Worm (Caenorhabditis elegans) whole organism, early embryonic: Measurements from ENCODE around the gene str-221.

Experiments used
- B0310.2 ChIP-seq: sonication (generic microtip); optimal IDR thresholded peaks from 2 replicates; lab custom pipeline; 2016; ENCODE audit warnings: mild to moderate bottlenecking, missing genetic modification characterization, missing compliant biosample characterization
- F13C5.2 ChIP-seq: sonication (generic microtip); optimal IDR thresholded peaks from 2 replicates; lab custom pipeline; 2017; ENCODE audit warnings: mild to moderate bottlenecking, missing genetic modification characterization, inconsistent platforms, missing compliant biosample characterization
- aly-1 ChIP-seq: sonication (generic microtip); optimal IDR thresholded peaks from 2 replicates; lab custom pipeline; 2016; ENCODE audit warnings: missing genetic modification characterization, missing compliant biosample characterization
- ama-1 ChIP-seq: fragments of 150-350 bp; optimal IDR thresholded peaks from 2 replicates; lab custom pipeline; 2014
- ceh-13 ChIP-seq: fragments of 200-800 bp; sonication (Bioruptor generic); optimal IDR thresholded peaks from 2 replicates; lab custom pipeline; 2018; ENCODE audit warnings: mild to moderate bottlenecking, missing genetic modification characterization, missing compliant biosample characterization
- ceh-36 ChIP-seq: sonication (generic microtip); optimal IDR thresholded peaks from 2 replicates; lab custom pipeline; 2016; ENCODE audit warnings: missing genetic modification characterization, inconsistent platforms, missing compliant biosample characterization
- ets-7 ChIP-seq: sonication (generic microtip); optimal IDR thresholded peaks from 2 replicates; lab custom pipeline; 2016; ENCODE audit warnings: missing genotype, missing genetic modification characterization, missing compliant biosample characterization
- flt-1 ChIP-seq: fragments of 200-800 bp; sonication (Bioruptor generic); IDR thresholded peaks from 2 replicates; pipeline ENCODE4 v1.3.6; 2022; ENCODE audit warnings: missing genetic modification characterization, missing compliant biosample characterization
- hmbx-1 ChIP-seq: sonication (generic microtip); optimal IDR thresholded peaks from 2 replicates; lab custom pipeline; 2016; ENCODE audit warnings: mild to moderate bottlenecking, missing genetic modification characterization, missing compliant biosample characterization
- hmg-4 ChIP-seq: fragments of 200-800 bp; sonication (Bioruptor generic); optimal IDR thresholded peaks from 2 replicates; lab custom pipeline; 2018; ENCODE audit warnings: mild to moderate bottlenecking, missing genetic modification characterization, missing compliant biosample characterization
- hnd-1 ChIP-seq: sonication (generic microtip); optimal IDR thresholded peaks from 2 replicates; lab custom pipeline; 2016; ENCODE audit warnings: missing genetic modification characterization, missing compliant biosample characterization
- pes-1 ChIP-seq: fragments of 200-800 bp; sonication (Bioruptor generic); IDR thresholded peaks from 2 replicates; pipeline ENCODE4 v1.3.6; 2022; ENCODE audit warnings: missing genetic modification reagents, missing genetic modification characterization, missing compliant biosample characterization
- scrt-1 ChIP-seq: fragments of 200-800 bp; sonication (Bioruptor generic); IDR thresholded peaks from 2 replicates; pipeline ENCODE4 v1.3.6; 2022; ENCODE audit warnings: missing genetic modification characterization, missing compliant biosample characterization
- sea-1 ChIP-seq: fragments of 200-800 bp; sonication (Bioruptor generic); conservative IDR thresholded peaks from 2 replicates; pipeline ENCODE4 v1.3.6; 2022; ENCODE audit warnings: missing genetic modification characterization, missing compliant biosample characterization
- tbx-11 ChIP-seq: fragments of 200-800 bp; sonication (Bioruptor generic); IDR thresholded peaks from 2 replicates; pipeline ENCODE4 v1.3.6; 2022; ENCODE audit warnings: missing genetic modification characterization, missing compliant biosample characterization
- tbx-37 ChIP-seq: fragments of 200-800 bp; sonication (Bioruptor generic); conservative IDR thresholded peaks from 2 replicates; pipeline ENCODE4 v1.3.6; 2022; ENCODE audit warnings: missing genetic modification reagents, missing genetic modification characterization, missing compliant biosample characterization
- tra-4 ChIP-seq: sonication (generic microtip); optimal IDR thresholded peaks from 2 replicates; lab custom pipeline; 2017; ENCODE audit warnings: missing genetic modification characterization, missing compliant biosample characterization

Gene str-221

DNA sequence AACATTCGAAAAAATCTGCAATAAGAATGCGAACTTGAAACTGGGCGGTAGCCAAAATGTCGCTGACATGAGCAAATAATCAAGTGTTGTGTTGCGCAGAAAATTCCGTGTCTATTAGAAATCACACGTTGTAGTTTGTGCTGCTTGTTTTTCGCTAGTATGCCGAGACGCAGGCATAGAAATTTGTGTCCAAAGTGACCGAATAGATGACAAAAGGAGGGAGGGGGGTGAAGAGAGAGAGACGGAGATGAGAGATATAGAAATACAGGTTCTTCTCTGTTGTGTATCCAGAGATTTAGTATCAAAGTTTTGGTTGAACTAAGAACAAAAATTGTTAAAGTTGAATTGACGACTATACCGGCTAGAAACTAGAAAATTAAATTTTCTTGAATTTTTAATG, 12.8 kb upstream of the str-221 start:
- TF ChIP-seq hmg-4 (GFP tag; lab: Kevin White, UChicago) = no peak
- TF ChIP-seq scrt-1 (GFP tag; lab: Robert Waterston, UW) = no peak
- no peak for TF ChIP-seq ets-7 (tag; lab: Kevin White, UChicago)
- no peak for TF ChIP-seq ceh-36
- no peak for TF ChIP-seq hnd-1 (tag; lab: Kevin White, UChicago)
- TF ChIP-seq tra-4 (tag; lab: Kevin White, UChicago) = no peak
- TF ChIP-seq tbx-11 (GFP tag; lab: Robert Waterston, UW) = no peak
- TF ChIP-seq hmbx-1 (tag; lab: Kevin White, UChicago) = no peak
- TF ChIP-seq aly-1 = no peak
- no peak for TF ChIP-seq sea-1
- no peak for TF ChIP-seq B0310.2 (tag; lab: Kevin White, UChicago)

DNA sequence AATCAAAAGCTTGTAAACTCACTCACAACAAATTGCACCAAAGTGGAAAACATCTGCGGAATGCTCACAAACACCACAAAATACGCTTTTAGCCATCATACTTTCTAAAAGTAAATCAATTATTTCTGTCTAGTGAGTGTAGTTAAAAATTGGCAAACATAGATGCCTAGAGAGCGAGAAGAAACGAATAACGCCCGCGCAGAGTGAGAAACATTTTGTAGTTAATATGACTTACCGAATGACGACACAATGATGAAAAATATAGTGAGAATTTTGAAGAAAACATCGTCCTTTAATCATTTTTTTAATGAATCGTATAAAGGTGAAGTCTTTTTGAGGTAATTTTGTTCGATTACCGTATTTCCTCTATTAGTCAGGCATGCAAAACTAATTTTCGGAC, 10.8 kb upstream of the str-221 start, which contains the start of gene nhr-238:
Gene nhr-238, minus strand, starts transcription at position 104 of the 400 bp plus-strand sequence.
- no peak for TF ChIP-seq pes-1 (GFP tag; lab: Robert Waterston, UW)

DNA sequence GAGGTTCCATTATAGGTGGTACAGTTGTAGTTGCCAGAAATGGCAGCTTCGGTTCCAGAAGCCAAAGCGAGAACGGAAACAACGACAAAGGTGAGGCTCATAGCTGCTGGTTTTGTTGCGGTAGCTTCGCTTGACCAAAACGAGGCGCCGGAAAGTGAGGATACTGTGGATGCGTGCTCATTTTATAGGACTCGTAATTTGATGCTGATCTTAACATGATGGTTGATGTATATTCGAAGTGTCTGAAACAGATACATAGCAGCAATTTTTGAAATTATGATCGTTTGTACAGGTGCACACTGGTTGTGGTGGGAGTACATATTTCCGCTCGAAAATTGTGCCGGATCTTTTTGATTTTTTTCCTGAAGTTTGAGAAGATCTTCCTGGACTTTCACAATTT, 9.0 kb upstream of the str-221 start, which contains the start of gene Y46H3D.8:
Gene Y46H3D.8, minus strand, starts transcription at position 101 of the 400 bp plus-strand sequence.
- TF ChIP-seq hnd-1 (tag; lab: Kevin White, UChicago) (no peak), tbx-37 (GFP tag; lab: Robert Waterston, UW) (no peak), sea-1 (no peak), hmg-4 (GFP tag; lab: Kevin White, UChicago) (no peak), ceh-36 (no peak), tbx-11 (GFP tag; lab: Robert Waterston, UW) (no peak), hmbx-1 (tag; lab: Kevin White, UChicago) (no peak), pes-1 (GFP tag; lab: Robert Waterston, UW) (no peak), ama-1 (no peak), tra-4 (tag; lab: Kevin White, UChicago) (no peak), ceh-13 (GFP tag; lab: Kevin White, UChicago) (no peak), flt-1 (no peak), F13C5.2 (tag; lab: Kevin White, UChicago) (no peak)

DNA sequence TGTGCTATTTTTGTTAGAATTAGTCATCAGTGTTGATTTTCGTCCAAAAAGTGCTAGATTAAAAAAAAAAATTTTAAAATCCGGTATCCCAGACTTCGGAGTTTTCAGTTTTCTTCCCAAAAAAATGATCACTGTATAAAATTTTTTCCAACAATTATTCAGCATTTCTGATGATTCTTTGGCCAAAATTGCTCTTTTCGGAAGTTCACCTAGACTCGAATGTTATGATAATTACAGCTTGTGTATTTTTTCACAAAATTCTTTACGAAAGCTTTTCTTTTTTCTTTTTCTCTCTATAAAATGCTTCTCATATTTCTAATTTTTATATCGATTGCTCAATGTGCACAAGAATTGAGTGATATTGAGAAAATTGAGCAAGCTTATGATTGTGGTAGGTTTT, 8.4 kb upstream of the str-221 start, which contains the start of gene irld-17:
Gene irld-17, plus strand, starts transcription at position 301 of the 400 bp plus-strand sequence.
- no peak for TF ChIP-seq B0310.2 (tag; lab: Kevin White, UChicago)

DNA sequence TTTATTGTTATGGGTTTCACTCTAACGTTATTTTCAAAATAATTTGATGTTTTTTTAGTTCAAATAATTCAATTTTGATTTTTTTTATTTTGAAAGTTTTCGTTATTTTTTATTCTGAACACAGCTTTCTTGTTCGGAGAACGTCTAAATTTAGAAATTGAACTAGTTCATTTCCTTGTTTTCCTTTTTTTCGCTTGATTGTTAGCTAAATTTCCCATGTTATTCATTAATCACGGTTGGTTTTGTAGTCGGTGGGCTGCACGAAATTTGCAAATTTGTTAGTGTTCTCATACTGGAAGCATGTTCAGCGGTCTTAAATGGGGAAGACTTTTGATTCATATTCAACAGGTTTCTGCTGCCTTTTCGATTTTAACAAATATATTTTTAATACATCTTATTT, 4.2 kb upstream of the str-221 start, which contains the start of gene str-222:
Gene str-222, plus strand, starts transcription at position 301 of the 400 bp plus-strand sequence.
- TF ChIP-seq B0310.2 (tag; lab: Kevin White, UChicago) (no peak), ceh-13 (GFP tag; lab: Kevin White, UChicago) (no peak), ama-1 (no peak), flt-1 (no peak), aly-1 (no peak), tbx-37 (GFP tag; lab: Robert Waterston, UW) (no peak), tra-4 (tag; lab: Kevin White, UChicago) (no peak), hmg-4 (GFP tag; lab: Kevin White, UChicago) (no peak), ceh-36 (no peak), hnd-1 (tag; lab: Kevin White, UChicago) (no peak), ets-7 (tag; lab: Kevin White, UChicago) (no peak), sea-1 (no peak), tbx-11 (GFP tag; lab: Robert Waterston, UW) (no peak), hmbx-1 (tag; lab: Kevin White, UChicago) (no peak), pes-1 (GFP tag; lab: Robert Waterston, UW) (no peak), scrt-1 (GFP tag; lab: Robert Waterston, UW) (no peak)

DNA sequence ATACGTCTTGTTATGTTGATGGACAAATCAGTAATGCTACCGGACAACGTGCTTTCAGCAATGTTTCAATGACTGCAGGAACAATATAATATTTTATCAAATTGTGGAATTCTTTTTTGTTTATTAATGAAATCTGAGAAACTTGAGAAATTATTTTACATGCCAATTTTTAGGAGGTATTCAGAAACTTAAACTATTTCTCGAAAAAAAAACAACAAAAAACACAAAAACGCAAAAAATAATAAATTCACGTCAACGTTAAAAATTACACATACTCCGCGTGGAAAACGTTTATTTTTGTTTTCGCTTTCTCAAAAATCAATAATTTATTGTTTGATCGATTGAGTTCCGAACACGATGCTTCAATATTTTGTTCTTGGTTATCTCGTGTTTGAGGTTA, 2.1 kb downstream of the str-221 start, which contains the start of gene Y46H3D.1:
Gene Y46H3D.1, plus strand, starts transcription at position 301 of the 400 bp plus-strand sequence.
- TF ChIP-seq ets-7 (tag; lab: Kevin White, UChicago) = no peak
- TF ChIP-seq hmg-4 (GFP tag; lab: Kevin White, UChicago) = no peak
- no peak for TF ChIP-seq tra-4 (tag; lab: Kevin White, UChicago)
- no peak for TF ChIP-seq ceh-13 (GFP tag; lab: Kevin White, UChicago)

DNA sequence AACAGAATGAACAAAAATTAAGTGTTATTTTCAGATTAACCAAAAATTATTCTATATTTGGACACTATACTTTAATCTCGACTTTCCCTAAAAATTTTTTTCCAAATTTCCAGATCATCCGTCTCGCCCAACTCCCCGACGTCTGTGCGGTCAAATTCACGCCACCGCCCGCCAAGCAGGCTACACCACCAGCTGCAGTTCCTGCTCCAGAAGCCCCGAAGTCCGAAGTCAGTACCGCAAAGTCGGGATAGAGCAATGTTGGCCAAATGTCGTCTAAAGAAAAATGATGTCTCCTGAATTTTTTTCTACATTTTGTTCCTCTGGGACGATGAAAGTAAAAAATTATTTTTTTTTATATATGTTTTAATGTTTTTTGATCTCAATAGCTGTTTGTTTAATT, 2.7 kb downstream of the str-221 start:
- TF ChIP-seq hnd-1 (tag; lab: Kevin White, UChicago) = no peak
- no peak for TF ChIP-seq tbx-37 (GFP tag; lab: Robert Waterston, UW)
- no peak for TF ChIP-seq ets-7 (tag; lab: Kevin White, UChicago)
- no peak for TF ChIP-seq F13C5.2 (tag; lab: Kevin White, UChicago)
- TF ChIP-seq pes-1 (GFP tag; lab: Robert Waterston, UW) = no peak
- no peak for TF ChIP-seq scrt-1 (GFP tag; lab: Robert Waterston, UW)

DNA sequence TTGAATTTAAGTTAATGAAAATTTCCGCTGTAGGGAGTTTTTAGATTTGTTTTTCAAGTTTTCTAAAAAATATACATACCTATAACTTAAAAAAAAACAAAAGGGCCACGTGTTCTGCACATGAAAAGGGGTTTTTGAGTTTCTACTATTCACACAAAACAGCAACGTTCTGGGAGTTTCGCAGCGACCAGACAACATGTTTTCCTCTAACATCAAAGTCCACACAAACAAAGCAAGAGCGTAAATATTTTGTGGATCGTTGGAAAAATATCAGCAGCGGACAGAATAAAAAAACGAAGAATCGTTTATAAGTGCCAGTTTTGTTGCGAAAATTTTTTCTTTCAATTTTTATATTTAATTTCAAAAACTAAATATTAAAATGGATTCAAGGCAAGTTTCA, 3.8 kb downstream of the str-221 start, which contains the start of gene alh-2:
Gene alh-2, plus strand, starts transcription at position 284 of the 400 bp plus-strand sequence.
- TF ChIP-seq flt-1 = no peak

DNA sequence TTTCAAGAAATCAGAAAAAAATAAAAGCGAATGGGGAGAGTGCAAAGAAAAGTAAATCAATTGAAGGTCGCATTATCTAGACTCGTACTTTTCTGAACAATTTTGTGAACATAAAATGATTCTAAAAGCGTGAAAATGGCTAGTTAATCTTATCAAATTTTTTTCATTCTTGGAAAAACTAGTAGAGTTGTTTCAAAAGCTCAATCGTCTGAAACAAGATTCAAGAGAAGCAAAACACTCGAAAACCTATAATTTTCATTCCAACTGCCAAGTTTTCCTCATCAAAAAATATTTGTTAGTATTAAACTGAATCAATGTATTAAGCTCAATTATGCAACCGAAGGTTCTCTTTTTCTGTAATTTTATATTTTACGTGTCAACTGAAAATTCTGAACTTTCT, 7.9 kb downstream of the str-221 start, which contains the start of gene irld-45:
Gene irld-45, plus strand, starts transcription at position 301 of the 400 bp plus-strand sequence.
- no peak for TF ChIP-seq tra-4 (tag; lab: Kevin White, UChicago)
- TF ChIP-seq aly-1 = no peak
- TF ChIP-seq F13C5.2 (tag; lab: Kevin White, UChicago) = no peak
- TF ChIP-seq tbx-37 (GFP tag; lab: Robert Waterston, UW) = no peak
- TF ChIP-seq B0310.2 (tag; lab: Kevin White, UChicago) = no peak
- no peak for TF ChIP-seq ceh-36
- no peak for TF ChIP-seq scrt-1 (GFP tag; lab: Robert Waterston, UW)
- no peak for TF ChIP-seq flt-1
- no peak for TF ChIP-seq ets-7 (tag; lab: Kevin White, UChicago)
- no peak for TF ChIP-seq hmg-4 (GFP tag; lab: Kevin White, UChicago)
- no peak for TF ChIP-seq ceh-13 (GFP tag; lab: Kevin White, UChicago)
- no peak for TF ChIP-seq pes-1 (GFP tag; lab: Robert Waterston, UW)
- no peak for TF ChIP-seq hnd-1 (tag; lab: Kevin White, UChicago)
- no peak for TF ChIP-seq sea-1
- no peak for TF ChIP-seq hmbx-1 (tag; lab: Kevin White, UChicago)
- TF ChIP-seq tbx-11 (GFP tag; lab: Robert Waterston, UW) = no peak
- TF ChIP-seq ama-1 = no peak
